Worm (Caenorhabditis elegans): ENCODE results near the gene C39D10.11.

DNA sequence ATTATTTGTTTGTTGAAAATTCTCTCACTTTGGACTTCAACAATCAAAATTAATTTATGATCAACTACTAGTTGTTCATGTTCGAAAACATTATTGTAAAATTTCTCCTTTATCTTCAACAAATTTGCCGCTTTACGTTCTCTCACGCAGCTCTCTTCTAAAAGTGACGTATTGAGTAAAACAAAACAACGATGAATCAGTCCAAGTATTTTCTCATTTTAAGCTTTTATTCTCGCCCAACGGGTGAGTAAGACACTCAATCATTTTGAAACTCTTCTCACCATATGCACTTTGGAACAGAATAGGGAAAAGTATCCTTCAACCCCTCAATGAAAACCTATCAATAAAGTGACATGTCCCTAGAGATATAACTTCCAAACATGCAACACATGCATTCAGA lies 29.7 kb upstream of the C39D10.11 start:
- TF ChIP-seq ceh-82 (tag; optimal IDR thresholded peaks at IDR 0.05) (no peak), ceh-16 (tag; optimal IDR thresholded peaks at IDR 0.05) (no peak), zag-1 (tag; optimal IDR thresholded peaks at IDR 0.05) (no peak), nhr-6 (tag; optimal IDR thresholded peaks at IDR 0.05) (no peak)

Measured in whole organism, L2 larva.